Worm (Caenorhabditis elegans) whole organism, midembryonic: ENCODE measurements around the gene ZK742.3.

ENCODE experiments used
- T22C8.4 ChIP-seq: fragments of 200-800 bp; sonication (Bioruptor generic); IDR thresholded peaks from 2 replicates; pipeline ENCODE4 v1.3.6; 2022; ENCODE audit warnings: missing genetic modification characterization, missing compliant biosample characterization
- cog-1 ChIP-seq: sonication (generic microtip); optimal IDR thresholded peaks from 2 replicates; lab custom pipeline; 2016; ENCODE audit warnings: missing genetic modification characterization, missing compliant biosample characterization
- flt-1 ChIP-seq: fragments of 200-800 bp; sonication (Bioruptor generic); IDR thresholded peaks from 2 replicates; pipeline ENCODE4 v1.3.6; 2022; ENCODE audit warnings: missing genetic modification characterization, missing compliant biosample characterization
- klf-2 ChIP-seq: fragments of 200-800 bp; sonication (Bioruptor generic); conservative IDR thresholded peaks from 2 replicates; pipeline ENCODE4 v1.3.6; 2022; ENCODE audit warnings: missing genetic modification reagents, missing genetic modification characterization, missing compliant biosample characterization
- med-1 ChIP-seq: sonication (generic microtip); optimal IDR thresholded peaks from 2 replicates; lab custom pipeline; 2017; ENCODE audit warnings: missing genetic modification characterization, mild to moderate bottlenecking, missing compliant biosample characterization, antibody characterized with exemption, missing genetic modification reagents; ENCODE audit not compliant: insufficient read depth
- ref-1 ChIP-seq: fragments of 200-800 bp; sonication (Bioruptor generic); conservative IDR thresholded peaks from 2 replicates; pipeline ENCODE4 v1.3.6; 2022; ENCODE audit warnings: missing genetic modification reagents, missing genetic modification characterization, missing compliant biosample characterization
- tab-1 ChIP-seq: fragments of 200-800 bp; sonication (Bioruptor generic); IDR thresholded peaks from 2 replicates; pipeline ENCODE4 v1.3.6; 2022; ENCODE audit warnings: missing genetic modification characterization, missing compliant biosample characterization
- ztf-23 ChIP-seq: fragments of 200-800 bp; sonication (Bioruptor generic); IDR thresholded peaks from 2 replicates; pipeline ENCODE4 v1.3.6; 2022; ENCODE audit warnings: missing genetic modification reagents, missing genetic modification characterization, missing compliant biosample characterization
- ztf-29 ChIP-seq: fragments of 200-800 bp; sonication (Bioruptor generic); IDR thresholded peaks from 2 replicates; pipeline ENCODE4 v1.3.6; 2022; ENCODE audit warnings: missing genetic modification reagents, missing genetic modification characterization, missing compliant biosample characterization

ZK742.3 gene

DNA sequence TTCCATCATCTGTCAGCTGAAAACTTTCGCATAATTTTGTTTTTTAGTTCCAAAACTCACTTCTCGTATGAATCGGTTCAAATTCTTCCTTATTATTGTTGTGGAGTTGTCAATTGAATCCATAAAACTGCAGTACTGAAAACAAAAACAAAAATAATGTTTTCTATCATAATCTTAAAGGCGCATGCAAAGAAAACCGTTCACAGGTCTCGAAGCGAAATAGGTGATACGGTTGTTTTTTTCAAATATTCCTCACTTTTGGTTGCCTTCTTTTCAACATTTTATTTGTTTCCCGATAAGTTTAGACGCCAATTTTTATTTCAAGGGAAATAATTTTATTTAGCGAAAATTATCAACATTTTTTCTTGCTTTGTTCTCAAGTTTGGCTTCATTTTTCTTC is 6.1 kb downstream of the ZK742.3 start:
- TF ChIP-seq med-1 (no peak), klf-2 (GFP tag; lab: Robert Waterston, UW) (no peak), ref-1 (GFP tag; lab: Robert Waterston, UW) (no peak), ztf-29 (no peak), T22C8.4 (no peak), cog-1 (tag; lab: Kevin White, UChicago) (no peak), ztf-23 (no peak), flt-1 (no peak), tab-1 (GFP tag; lab: Robert Waterston, UW) (no peak)

DNA sequence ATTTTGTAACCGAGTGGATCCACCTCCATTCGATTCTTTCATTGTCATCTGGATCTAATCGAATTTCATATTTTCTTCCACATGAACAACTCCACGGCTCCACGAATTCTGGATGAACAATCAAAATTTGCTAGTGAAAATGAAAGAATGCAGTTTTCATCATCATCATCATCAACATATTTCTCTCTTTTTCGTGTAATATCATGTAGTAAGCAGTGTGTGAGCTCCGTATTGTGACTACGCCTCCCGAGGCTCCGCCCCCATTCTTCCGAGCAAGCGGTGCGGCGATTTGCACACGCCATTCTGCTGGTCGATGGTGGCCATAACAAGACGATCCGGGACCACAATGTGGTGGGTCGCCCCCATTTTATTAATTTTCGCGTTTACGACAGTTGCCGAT is 11.6 kb downstream of the ZK742.3 start, which contains the start of gene ZK742.7:
TSS of gene ZK742.7 (plus strand) at position 301 of the 400 bp plus-strand sequence.
- TF ChIP-seq ztf-29 (no peak), tab-1 (GFP tag; lab: Robert Waterston, UW) (no peak), med-1 (no peak), klf-2 (GFP tag; lab: Robert Waterston, UW) (no peak), ref-1 (GFP tag; lab: Robert Waterston, UW) (no peak), cog-1 (tag; lab: Kevin White, UChicago) (no peak), T22C8.4 (no peak), flt-1 (no peak), ztf-23 (no peak)

DNA sequence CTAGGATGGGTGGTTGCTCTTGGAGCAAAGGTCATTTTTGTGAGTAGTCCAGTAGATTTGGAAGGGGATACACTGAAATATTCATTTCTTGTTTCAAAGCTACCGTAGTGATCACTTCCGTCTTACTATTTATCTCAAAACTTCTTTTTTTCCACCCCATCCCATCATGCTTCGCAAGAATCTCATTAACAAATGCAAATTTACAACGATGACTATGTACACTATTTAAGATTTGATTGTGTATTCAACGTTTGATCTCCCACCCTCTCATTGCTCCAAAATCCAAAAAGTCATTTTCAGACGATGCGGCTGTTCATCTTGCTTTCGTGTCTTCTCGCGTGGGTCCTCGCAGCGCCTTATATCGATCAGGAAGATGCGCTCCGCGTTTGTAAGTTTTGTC is 16.6 kb downstream of the ZK742.3 start, which contains the start of gene flp-21:
TSS of gene flp-21 (plus strand) at position 301 of the 400 bp plus-strand sequence.
- TF ChIP-seq T22C8.4, result no peak
- no peak for TF ChIP-seq cog-1 (tag; lab: Kevin White, UChicago)
- TF ChIP-seq flt-1, result no peak
- TF ChIP-seq ztf-23, result no peak
- TF ChIP-seq med-1, result no peak
- no peak for TF ChIP-seq tab-1 (GFP tag; lab: Robert Waterston, UW)
- no peak for TF ChIP-seq ztf-29
- no peak for TF ChIP-seq ref-1 (GFP tag; lab: Robert Waterston, UW)
- TF ChIP-seq klf-2 (GFP tag; lab: Robert Waterston, UW), result no peak

ce11 chrV:7786639-7787038 is 23.1 kb downstream of the ZK742.3 start:
- no peak for TF ChIP-seq T22C8.4
- no peak for TF ChIP-seq ztf-29
- no peak for TF ChIP-seq klf-2 (GFP tag; lab: Robert Waterston, UW)
- no peak for TF ChIP-seq med-1
- TF ChIP-seq ztf-23, result no peak
- no peak for TF ChIP-seq ref-1 (GFP tag; lab: Robert Waterston, UW)
- TF ChIP-seq cog-1 (tag; lab: Kevin White, UChicago), result no peak
- TF ChIP-seq tab-1 (GFP tag; lab: Robert Waterston, UW), result no peak
- TF ChIP-seq flt-1, result no peak

ce11 chrV:7785885-7786284 is 23.8 kb downstream of the ZK742.3 start:
- TF ChIP-seq ref-1 (GFP tag; lab: Robert Waterston, UW), result no peak
- TF ChIP-seq ztf-29, result no peak

DNA sequence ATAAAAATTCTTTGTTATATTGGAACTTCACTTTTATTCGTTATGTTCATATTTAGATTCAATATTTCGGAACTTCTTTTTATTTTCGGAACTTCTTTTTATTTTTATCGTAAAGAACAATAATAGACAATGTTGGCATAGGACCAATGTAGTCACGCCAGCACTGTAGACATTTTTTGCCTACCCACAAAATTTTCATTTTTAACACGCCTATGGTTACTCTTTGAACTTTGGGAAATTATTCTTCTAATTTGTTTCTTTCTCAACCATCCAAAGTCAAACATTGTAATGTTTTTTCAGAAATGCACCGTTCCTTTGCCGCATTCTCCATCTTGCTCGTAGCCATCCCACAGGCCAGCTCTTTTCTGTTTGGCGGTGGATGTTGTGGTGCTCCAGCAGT is 24.6 kb downstream of the ZK742.3 start, which contains the start of gene C26F1.1:
TSS of gene C26F1.1 (plus strand) at position 301 of the 400 bp plus-strand sequence.
- TF ChIP-seq cog-1 (tag; lab: Kevin White, UChicago) (no peak), ztf-29 (no peak), tab-1 (GFP tag; lab: Robert Waterston, UW) (no peak), flt-1 (no peak), ztf-23 (no peak), med-1 (no peak)

DNA sequence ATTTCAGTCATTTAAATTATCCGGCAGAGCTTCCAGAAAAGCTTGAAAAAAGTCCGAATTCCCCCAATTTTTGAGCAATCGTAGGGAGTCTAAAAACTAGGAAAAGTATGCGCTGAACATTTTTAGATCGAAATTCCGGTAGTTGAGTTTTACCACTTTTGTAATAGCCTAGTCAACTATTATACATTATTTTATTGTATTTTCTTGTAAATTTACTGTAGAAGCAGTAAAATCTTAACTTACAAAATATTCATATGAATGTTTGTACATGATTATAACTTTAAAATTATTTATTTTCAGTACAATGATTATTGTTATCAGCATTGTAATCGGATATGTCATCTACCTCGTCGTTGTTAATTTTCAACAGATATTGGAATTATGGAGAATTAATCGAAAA is 28.2 kb downstream of the ZK742.3 start, which contains the start of gene cyp-32A1:
TSS of gene cyp-32A1 (plus strand) at position 301 of the 400 bp plus-strand sequence.
- TF ChIP-seq ztf-23 (no peak), cog-1 (tag; lab: Kevin White, UChicago) (no peak)

DNA sequence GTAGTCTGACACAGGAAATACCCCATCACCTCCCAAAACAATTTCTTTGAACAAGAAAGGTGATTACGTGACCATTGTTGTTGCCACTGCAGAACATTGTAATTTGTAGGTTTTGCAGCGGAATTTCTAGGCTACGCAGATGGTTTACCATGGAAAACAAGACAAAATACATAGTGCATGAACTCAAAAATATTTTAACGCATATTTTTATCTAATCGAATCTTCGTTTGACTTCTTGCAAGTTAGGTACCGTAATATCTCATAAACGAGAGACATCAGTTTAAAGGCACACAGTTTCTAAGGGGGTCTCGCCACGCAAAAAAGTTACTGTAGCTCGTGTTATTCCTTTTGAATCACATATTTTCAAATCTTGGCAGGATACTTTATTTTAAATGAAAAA is 30.7 kb downstream of the ZK742.3 start:
- TF ChIP-seq med-1 (no peak), flt-1 (no peak), tab-1 (GFP tag; lab: Robert Waterston, UW) (no peak), ztf-23 (no peak), cog-1 (tag; lab: Kevin White, UChicago) (no peak), ref-1 (GFP tag; lab: Robert Waterston, UW) (no peak), T22C8.4 (no peak), ztf-29 (no peak), klf-2 (GFP tag; lab: Robert Waterston, UW) (no peak)

- no peak for TF ChIP-seq ref-1 (GFP tag; lab: Robert Waterston, UW)
- no peak for TF ChIP-seq ztf-29
- no peak for TF ChIP-seq med-1
- no peak for TF ChIP-seq ztf-23
- TF ChIP-seq T22C8.4, result no peak
- TF ChIP-seq tab-1 (GFP tag; lab: Robert Waterston, UW), result no peak
- TF ChIP-seq flt-1, result no peak
- TF ChIP-seq cog-1 (tag; lab: Kevin White, UChicago), result no peak
- no peak for TF ChIP-seq klf-2 (GFP tag; lab: Robert Waterston, UW)
Observed at ce11 chrV:7777098-7777497, 32.6 kb downstream of the ZK742.3 start, which contains the start of gene C26F1.3. C26F1.3 (plus strand) TSS chrV:7777300.

- peak; percentile 21; the same call in 1 of the 2 replicates for TF ChIP-seq T22C8.4
- no peak for TF ChIP-seq klf-2 (GFP tag; lab: Robert Waterston, UW)
- peak; percentile 59; the same call in 1 of the 2 replicates for TF ChIP-seq ztf-23
- TF ChIP-seq cog-1 (tag; lab: Kevin White, UChicago), result peak; percentile 13
- TF ChIP-seq tab-1 (GFP tag; lab: Robert Waterston, UW), result no peak
Observed at ce11 chrV:7776029-7776628, 33.6 kb downstream of the ZK742.3 start, which contains the start of the genes rpl-39 and rps-30. rpl-39 (minus strand) TSS chrV:7776079. rps-30 (plus strand) TSS chrV:7776578.

- TF ChIP-seq med-1 (no peak), ztf-29 (no peak), cog-1 (tag; lab: Kevin White, UChicago) (no peak), T22C8.4 (no peak), ztf-23 (no peak), flt-1 (no peak), ref-1 (GFP tag; lab: Robert Waterston, UW) (no peak), klf-2 (GFP tag; lab: Robert Waterston, UW) (no peak), tab-1 (GFP tag; lab: Robert Waterston, UW) (no peak)
Observed at ce11 chrV:7775226-7775625, 34.5 kb downstream of the ZK742.3 start.
